Fruit fly (Drosophila melanogaster): ENCODE results near the gene Gug.
A peak's percentile ranks its signal among the peaks of the same experiment; 100 is the strongest.

Gug gene

DNA sequence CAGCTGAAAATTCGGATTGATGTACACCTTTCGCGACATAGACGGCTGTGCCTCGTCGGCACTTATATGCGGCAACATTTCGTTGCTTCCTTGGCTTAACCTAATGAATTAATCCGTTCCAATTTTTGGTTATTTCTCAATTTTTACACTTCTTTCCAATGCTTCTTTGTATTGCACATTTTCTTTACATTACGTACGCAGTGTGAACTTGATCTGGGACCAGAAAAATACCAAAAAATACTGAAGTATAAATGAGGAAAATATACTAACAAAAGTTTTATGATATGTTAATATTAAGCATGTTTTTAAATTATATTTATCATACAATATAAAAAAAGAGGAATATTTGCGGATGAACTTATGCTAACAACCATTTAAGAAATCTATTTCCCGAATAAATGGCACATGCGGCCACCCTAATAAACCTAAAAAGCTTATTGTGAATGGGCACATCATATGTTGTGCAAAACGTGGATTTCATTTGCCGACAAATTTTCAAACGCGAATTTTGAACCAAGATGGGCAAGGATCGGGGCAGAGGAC, 59.9 kb downstream of the Gug start, which contains the start of the genes ZC3H3 and Pus7 (continued):
- TF ChIP-seq nerfin-2 (GFP tag; IDR thresholded peaks at IDR 0.05; ENCODE audit: partially characterized antibody) (no peak), zfh1 (GFP tag; IDR thresholded peaks at IDR 0.05) (0 out of 3 replicates have a peak, but pooled peaks have one; percentile 20), ewg (GFP tag; optimal IDR thresholded peaks at IDR 0.05) (peak; percentile 37), CG30403 (GFP tag; optimal IDR thresholded peaks at IDR 0.05) (no peak), grau (tag; optimal IDR thresholded peaks at IDR 0.05) (peak; percentile 26), sna (GFP tag; IDR thresholded peaks at IDR 0.05; ENCODE audit: partially characterized antibody) (no peak), psq (GFP tag; optimal IDR thresholded peaks at IDR 0.05) (no peak), BEAF-32 (GFP tag; optimal IDR thresholded peaks at IDR 0.05) (peak; percentile 36), tap (tag; optimal IDR thresholded peaks at IDR 0.05) (no peak), z (GFP tag; IDR thresholded peaks at IDR 0.05) (no peak), dysf (GFP tag; IDR thresholded peaks at IDR 0.05) (no peak), Poxn (GFP tag; IDR thresholded peaks at IDR 0.05) (no peak), CG10979 (tag; optimal IDR thresholded peaks at IDR 0.05) (peak; percentile 2), toy (GFP tag; IDR thresholded peaks at IDR 0.05) (no peak), CG31365 (tag; optimal IDR thresholded peaks at IDR 0.05) (no peak), Camta (GFP tag; optimal IDR thresholded peaks at IDR 0.05) (no peak), CG8388 (GFP tag; optimal IDR thresholded peaks at IDR 0.05) (no peak), salm (tag; optimal IDR thresholded peaks at IDR 0.05) (no peak), nerfin-1 (tag; optimal IDR thresholded peaks at IDR 0.05) (no peak), Max (GFP tag; optimal IDR thresholded peaks at IDR 0.05) (peak; percentile 31), Neu2 (GFP tag; optimal IDR thresholded peaks at IDR 0.05; ENCODE audit: borderline replicate concordance) (no peak), croc (GFP tag; conservative IDR thresholded peaks at IDR 0.05) (no peak), CG10267 (tag; optimal IDR thresholded peaks at IDR 0.05) (peak; percentile 57), mld (GFP tag; IDR thresholded peaks at IDR 0.05; ENCODE audit: partially characterized antibody) (no peak), CG10147 (GFP tag; optimal IDR thresholded peaks at IDR 0.05) (peak; percentile 55), CG15269 (tag; optimal IDR thresholded peaks at IDR 0.05) (no peak), bowl (GFP tag; IDR thresholded peaks at IDR 0.05) (no peak), HLH54F (GFP tag; optimal IDR thresholded peaks at IDR 0.05) (no peak), bigmax (GFP tag; optimal IDR thresholded peaks at IDR 0.05) (no peak), ranshi (GFP tag; IDR thresholded peaks at IDR 0.05) (peak; percentile 92), Gsc (GFP tag; IDR thresholded peaks at IDR 0.05) (no peak), CG15601 (tag; optimal IDR thresholded peaks at IDR 0.05) (peak; percentile 43), CG10565 (GFP tag; optimal IDR thresholded peaks at IDR 0.05) (no peak), CG7987 (GFP tag; optimal IDR thresholded peaks at IDR 0.05) (no peak), unpg (GFP tag; optimal IDR thresholded peaks at IDR 0.05) (peak; percentile 16), aop (GFP tag; IDR thresholded peaks at IDR 0.05) (no peak), ash1 (GFP tag; optimal IDR thresholded peaks at IDR 0.05) (no peak), CG6683 (GFP tag; optimal IDR thresholded peaks at IDR 0.05) (peak; percentile 7), crol (GFP tag; IDR thresholded peaks at IDR 0.05) (no peak), klu (GFP tag; IDR thresholded peaks at IDR 0.05) (no peak), Hr3 (GFP tag; optimal IDR thresholded peaks at IDR 0.05) (no peak), fu2 (GFP tag; optimal IDR thresholded peaks at IDR 0.05) (no peak), oc (tag; optimal IDR thresholded peaks at IDR 0.05) (no peak), Deaf1 (tag; optimal IDR thresholded peaks at IDR 0.05) (no peak), Dp (GFP tag; optimal IDR thresholded peaks at IDR 0.05) (peak; percentile 60), D19A (tag; optimal IDR thresholded peaks at IDR 0.05) (no peak), ac (GFP tag; optimal IDR thresholded peaks at IDR 0.05) (no peak), CG1602 (GFP tag; optimal IDR thresholded peaks at IDR 0.05) (no peak), hth (optimal IDR thresholded peaks at IDR 0.05) (no peak), CG15696 (tag; optimal IDR thresholded peaks at IDR 0.05) (no peak)

All from whole organism, embryonic.